Worm (Caenorhabditis elegans) whole organism, young adult: ENCODE data around the gene R04B5.7.

Source experiments
- B0035.1 ChIP-seq: sonication (generic microtip); optimal IDR thresholded peaks from 2 replicates; lab custom pipeline; 2016; ENCODE audit warnings: missing genetic modification characterization, mild to moderate bottlenecking, missing compliant biosample characterization, missing genotype, missing genetic modification reagents
- C06A6.2 ChIP-seq: fragments of 200-800 bp; sonication (Bioruptor generic); conservative IDR thresholded peaks from 2 replicates; pipeline ENCODE4 v1.3.6; 2022; ENCODE audit warnings: missing genetic modification characterization, missing compliant biosample characterization
- F37B4.10 ChIP-seq: fragments of 200-800 bp; sonication (Bioruptor generic); IDR thresholded peaks from 2 replicates; pipeline ENCODE4 v1.3.6; 2022; ENCODE audit warnings: missing genetic modification characterization, missing compliant biosample characterization
- F49E8.2 ChIP-seq: sonication (generic microtip); optimal IDR thresholded peaks from 3 replicates; lab custom pipeline; 2017; ENCODE audit warnings: missing genetic modification characterization, mild to moderate bottlenecking, missing compliant biosample characterization, antibody characterized with exemption, moderate library complexity; ENCODE audit not compliant: insufficient read depth
- F52B5.7 ChIP-seq: sonication (generic microtip); optimal IDR thresholded peaks from 2 replicates; lab custom pipeline; 2016; ENCODE audit warnings: mild to moderate bottlenecking, missing genetic modification characterization, missing compliant biosample characterization
- K11D2.4 ChIP-seq: fragments of 200-800 bp; sonication (Bioruptor generic); IDR thresholded peaks from 2 replicates; pipeline ENCODE4 v1.3.6; 2022; ENCODE audit warnings: missing genetic modification reagents, missing genetic modification characterization, missing compliant biosample characterization
- T26A5.8 ChIP-seq: sonication (generic microtip); optimal IDR thresholded peaks from 2 replicates; lab custom pipeline; 2016; ENCODE audit warnings: missing genetic modification characterization, missing compliant biosample characterization
- Y53F4B.3 ChIP-seq: fragments of 200-800 bp; sonication (Bioruptor generic); IDR thresholded peaks from 2 replicates; pipeline ENCODE4 v1.3.6; 2022; ENCODE audit warnings: missing genetic modification reagents, missing genetic modification characterization, missing compliant biosample characterization
- Y53G8AR.9 ChIP-seq: fragments of 200-800 bp; sonication (Bioruptor generic); conservative IDR thresholded peaks from 2 replicates; pipeline ENCODE4 v1.3.6; 2022; ENCODE audit warnings: missing genetic modification reagents, missing genetic modification characterization, missing compliant biosample characterization
- ZK185.1 ChIP-seq: sonication (generic microtip); optimal IDR thresholded peaks from 2 replicates; lab custom pipeline; 2016; ENCODE audit warnings: mild to moderate bottlenecking, missing genetic modification characterization, missing compliant biosample characterization; ENCODE audit not compliant: poor library complexity, severe bottlenecking
- ama-1 ChIP-seq, 3 experiments: fragments of 150-350 bp in 1 of 3; sonication (generic microtip) in 2 of 3; optimal IDR thresholded peaks; 2 replicates each; lab custom pipeline; 2014 to 2018; ENCODE audit warnings: missing biosample characterization in 2 of 3, missing genetic modification characterization in 2 of 3, missing genetic modification reagents in 2 of 3
- aptf-3 ChIP-seq: fragments of 200-800 bp; sonication (Bioruptor generic); IDR thresholded peaks from 2 replicates; pipeline ENCODE4 v1.3.6; 2022; ENCODE audit warnings: missing genetic modification characterization, missing compliant biosample characterization
- athp-1 ChIP-seq: sonication (generic microtip); optimal IDR thresholded peaks from 2 replicates; lab custom pipeline; 2017; ENCODE audit warnings: mild to moderate bottlenecking, missing genetic modification characterization, missing compliant biosample characterization
- attf-3 ChIP-seq: fragments of 200-800 bp; sonication (Bioruptor generic); conservative IDR thresholded peaks from 2 replicates; pipeline ENCODE4 v1.3.6; 2022; ENCODE audit warnings: missing genetic modification reagents, missing genetic modification characterization, missing compliant biosample characterization
- attf-6 ChIP-seq: fragments of 200-800 bp; sonication (Bioruptor generic); IDR thresholded peaks from 2 replicates; pipeline ENCODE4 v1.3.6; 2022; ENCODE audit warnings: missing genetic modification reagents, missing genetic modification characterization, missing compliant biosample characterization
- cebp-1 ChIP-seq, 2 experiments: fragments of 200-800 bp in 1 of 2; sonication (Bioruptor generic) in 1 of 2; sonication (generic microtip) in 1 of 2; IDR thresholded peaks in 1 of 2; optimal IDR thresholded peaks in 1 of 2; 2 replicates each; pipeline versions ENCODE4 v1.3.6 to Lab custom; 2017 to 2022; ENCODE audit warnings: missing compliant biosample characterization in 2 of 2, missing genetic modification characterization in 2 of 2, mild to moderate bottlenecking in 1 of 2, missing genetic modification reagents in 1 of 2, moderate library complexity in 1 of 2
- ceh-100 ChIP-seq: fragments of 200-800 bp; sonication (Bioruptor generic); IDR thresholded peaks from 2 replicates; pipeline ENCODE4 v1.3.6; 2022; ENCODE audit warnings: missing genetic modification reagents, missing genetic modification characterization, missing compliant biosample characterization
- ceh-40 ChIP-seq: fragments of 200-800 bp; sonication (Bioruptor generic); IDR thresholded peaks from 2 replicates; pipeline ENCODE4 v1.3.6; 2022; ENCODE audit warnings: missing genetic modification characterization, missing compliant biosample characterization
- ceh-58 ChIP-seq: fragments of 200-800 bp; sonication (Bioruptor generic); IDR thresholded peaks from 2 replicates; pipeline ENCODE4 v1.3.6; 2022; ENCODE audit warnings: missing genetic modification characterization, missing compliant biosample characterization
- ceh-91 ChIP-seq: fragments of 200-800 bp; sonication (Bioruptor generic); IDR thresholded peaks from 2 replicates; pipeline ENCODE4 v1.3.6; 2022; ENCODE audit warnings: missing genetic modification reagents, missing genetic modification characterization, missing compliant biosample characterization
- dpl-1 ChIP-seq: fragments of 150-350 bp; optimal IDR thresholded peaks from 2 replicates; lab custom pipeline; 2014; ENCODE audit warnings: missing biosample characterization, missing genetic modification reagents, missing genetic modification characterization
- egl-18 ChIP-seq: fragments of 200-800 bp; sonication (Bioruptor generic); IDR thresholded peaks from 2 replicates; pipeline ENCODE4 v1.3.6; 2022; ENCODE audit warnings: missing genetic modification reagents, missing genetic modification characterization, missing compliant biosample characterization
- ekl-4 ChIP-seq: fragments of 200-800 bp; sonication (Bioruptor generic); IDR thresholded peaks from 2 replicates; pipeline ENCODE4 v1.3.6; 2022; ENCODE audit warnings: missing genetic modification reagents, missing genetic modification characterization, missing compliant biosample characterization
- ets-4 ChIP-seq: fragments of 200-800 bp; sonication (Bioruptor generic); optimal IDR thresholded peaks from 2 replicates; lab custom pipeline; 2018; ENCODE audit warnings: mild to moderate bottlenecking, missing genetic modification characterization, missing compliant biosample characterization
- hlh-12 ChIP-seq: sonication (generic microtip); optimal IDR thresholded peaks from 2 replicates; lab custom pipeline; 2016; ENCODE audit warnings: missing genetic modification characterization, missing compliant biosample characterization
- hlh-26 ChIP-seq: fragments of 200-800 bp; sonication (Bioruptor generic); conservative IDR thresholded peaks from 2 replicates; pipeline ENCODE4 v1.3.6; 2022; ENCODE audit warnings: missing genetic modification reagents, missing genetic modification characterization, missing compliant biosample characterization
- hmg-1.2 ChIP-seq: fragments of 200-800 bp; sonication (Bioruptor generic); IDR thresholded peaks from 2 replicates; pipeline ENCODE4 v1.3.6; 2022; ENCODE audit warnings: missing genetic modification reagents, missing genetic modification characterization, missing compliant biosample characterization
- hrde-1 ChIP-seq: sonication (generic microtip); optimal IDR thresholded peaks from 2 replicates; lab custom pipeline; 2016; ENCODE audit warnings: missing genetic modification characterization, mild to moderate bottlenecking, missing compliant biosample characterization, moderate library complexity, missing genotype, missing genetic modification reagents, borderline replicate concordance
- let-607 ChIP-seq, 2 experiments: fragments of 200-800 bp in 1 of 2; sonication (Bioruptor generic) in 1 of 2; sonication (generic microtip) in 1 of 2; optimal IDR thresholded peaks; 2 replicates each; lab custom pipeline; 2016 to 2018; ENCODE audit warnings: mild to moderate bottlenecking in 2 of 2, missing compliant biosample characterization in 2 of 2, missing genetic modification characterization in 2 of 2, moderate library complexity in 2 of 2, missing genotype in 1 of 2
- lin-26 ChIP-seq: fragments of 200-800 bp; sonication (Bioruptor generic); IDR thresholded peaks from 2 replicates; pipeline ENCODE4 v1.3.6; 2022; ENCODE audit warnings: missing genetic modification reagents, missing genetic modification characterization, missing compliant biosample characterization
- lin-40 ChIP-seq: sonication (generic microtip); optimal IDR thresholded peaks from 2 replicates; lab custom pipeline; 2016; ENCODE audit warnings: missing genetic modification characterization, mild to moderate bottlenecking, missing compliant biosample characterization, missing genotype, missing genetic modification reagents
- lir-1 ChIP-seq: fragments of 200-800 bp; sonication (Bioruptor generic); conservative IDR thresholded peaks from 2 replicates; pipeline ENCODE4 v1.3.6; 2022; ENCODE audit warnings: missing genetic modification reagents, missing genetic modification characterization, missing compliant biosample characterization
- madf-3 ChIP-seq: fragments of 200-800 bp; sonication (Bioruptor generic); IDR thresholded peaks from 2 replicates; pipeline ENCODE4 v1.3.6; 2022; ENCODE audit warnings: missing genetic modification reagents, missing genetic modification characterization, missing compliant biosample characterization
- madf-6 ChIP-seq: fragments of 200-800 bp; sonication (Bioruptor generic); IDR thresholded peaks from 2 replicates; pipeline ENCODE4 v1.3.6; 2022; ENCODE audit warnings: missing genetic modification reagents, missing genetic modification characterization, missing compliant biosample characterization
- mel-28 ChIP-seq: sonication (generic microtip); optimal IDR thresholded peaks from 2 replicates; lab custom pipeline; 2016; ENCODE audit warnings: borderline replicate concordance, mild to moderate bottlenecking, missing genetic modification characterization, missing compliant biosample characterization
- nfya-1 ChIP-seq: sonication (generic microtip); optimal IDR thresholded peaks from 2 replicates; lab custom pipeline; 2017; ENCODE audit warnings: antibody characterized with exemption, missing compliant biosample characterization, missing genetic modification characterization, borderline replicate concordance; ENCODE audit not compliant: insufficient read depth
- nfyb-1 ChIP-seq: fragments of 200-800 bp; sonication (Bioruptor generic); IDR thresholded peaks from 2 replicates; pipeline ENCODE4 v1.3.6; 2022; ENCODE audit warnings: missing genetic modification reagents, missing genetic modification characterization, missing compliant biosample characterization
- nhr-27 ChIP-seq: fragments of 200-800 bp; sonication (Bioruptor generic); optimal IDR thresholded peaks from 2 replicates; lab custom pipeline; 2018; ENCODE audit warnings: mild to moderate bottlenecking, missing genetic modification characterization, moderate library complexity, missing compliant biosample characterization
- snpc-1.1 ChIP-seq: sonication (generic microtip); optimal IDR thresholded peaks from 2 replicates; lab custom pipeline; 2017; ENCODE audit warnings: missing genetic modification characterization, mild to moderate bottlenecking, missing compliant biosample characterization, antibody characterized with exemption, moderate library complexity, missing genotype, missing genetic modification reagents; ENCODE audit not compliant: insufficient read depth
- somi-1 ChIP-seq: fragments of 200-800 bp; sonication (Bioruptor generic); optimal IDR thresholded peaks from 2 replicates; lab custom pipeline; 2018; ENCODE audit warnings: mild to moderate bottlenecking, missing genetic modification characterization, missing compliant biosample characterization
- sptf-2 ChIP-seq: fragments of 200-800 bp; sonication (Bioruptor generic); optimal IDR thresholded peaks from 2 replicates; lab custom pipeline; 2018; ENCODE audit warnings: mild to moderate bottlenecking, missing genetic modification characterization, missing compliant biosample characterization
- tlf-1 ChIP-seq: fragments of 200-800 bp; sonication (Bioruptor generic); optimal IDR thresholded peaks from 2 replicates; lab custom pipeline; 2018; ENCODE audit warnings: mild to moderate bottlenecking, missing genetic modification characterization, missing compliant biosample characterization
- xnd-1 ChIP-seq: sonication (generic microtip); optimal IDR thresholded peaks from 2 replicates; lab custom pipeline; 2016; ENCODE audit warnings: missing genotype, missing genetic modification reagents, missing genetic modification characterization, missing compliant biosample characterization
- zfh-2 ChIP-seq: fragments of 200-800 bp; sonication (Bioruptor generic); conservative IDR thresholded peaks from 2 replicates; pipeline ENCODE4 v1.3.6; 2022; ENCODE audit warnings: missing genetic modification reagents, missing genetic modification characterization, missing compliant biosample characterization
- ztf-18 ChIP-seq: sonication (generic microtip); optimal IDR thresholded peaks from 2 replicates; lab custom pipeline; 2016; ENCODE audit warnings: missing genotype, mild to moderate bottlenecking, missing genetic modification characterization, missing compliant biosample characterization
- ztf-26 ChIP-seq: sonication (generic microtip); optimal IDR thresholded peaks from 2 replicates; lab custom pipeline; 2017; ENCODE audit warnings: missing genetic modification characterization, missing compliant biosample characterization
- ztf-28 ChIP-seq: fragments of 200-800 bp; sonication (Bioruptor generic); IDR thresholded peaks from 2 replicates; pipeline ENCODE4 v1.3.6; 2022; ENCODE audit warnings: missing genetic modification reagents, missing genetic modification characterization, missing compliant biosample characterization

Gene R04B5.7

DNA sequence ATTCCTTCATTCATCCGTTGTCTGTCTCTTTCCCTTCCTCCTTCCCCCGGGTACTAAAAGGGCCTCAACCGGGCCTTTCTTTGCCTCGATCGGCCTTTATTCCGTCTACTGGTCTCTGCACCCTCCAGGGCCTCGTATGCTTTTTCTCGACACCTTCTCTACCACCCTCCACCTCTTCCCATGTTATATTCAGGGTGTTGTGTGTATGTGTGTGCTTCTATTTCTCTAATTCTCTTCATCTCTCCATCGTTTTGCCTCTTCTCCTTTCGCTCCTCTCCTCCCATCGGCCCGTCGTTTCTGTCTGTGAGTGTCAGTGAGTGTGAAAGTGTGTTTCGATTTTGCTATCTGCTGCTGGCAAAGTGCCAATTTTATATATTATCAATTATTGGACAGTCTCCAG, 50.5 kb downstream of the R04B5.7 start (continued):
- TF ChIP-seq F52B5.7 (tag; lab: Kevin White, UChicago) (no peak), nfyb-1 (GFP tag; lab: Robert Waterston, UW) (0 out of 2 replicates have a peak, but pooled peaks have one; percentile 55), T26A5.8 (tag; lab: Kevin White, UChicago) (no peak), ama-1 (optimal IDR thresholded peaks at IDR 0.05; lab: Kevin White, UChicago) (no peak), ama-1 (GFP tag; optimal IDR thresholded peaks at IDR 0.05; lab: Kevin White, UChicago) (no peak), lin-40 (tag; lab: Kevin White, UChicago) (peak; percentile 55), cebp-1 (GFP tag; IDR thresholded peaks at IDR 0.05; lab: Robert Waterston, UW) (peak; percentile 36; the same call in 1 of the 2 replicates), cebp-1 (tag; optimal IDR thresholded peaks at IDR 0.05; lab: Kevin White, UChicago) (peak; percentile 71), ceh-40 (GFP tag; lab: Robert Waterston, UW) (no peak), Y53G8AR.9 (GFP tag; lab: Robert Waterston, UW) (no peak), nhr-27 (tag; lab: Kevin White, UChicago) (no peak), C06A6.2 (GFP tag; lab: Robert Waterston, UW) (0 out of 2 replicates have a peak, but pooled peaks have one; percentile 15), ceh-58 (GFP tag; lab: Robert Waterston, UW) (no peak), lin-26 (GFP tag; lab: Robert Waterston, UW) (no peak), lir-1 (GFP tag; lab: Robert Waterston, UW) (peak; percentile 68), ceh-100 (GFP tag; lab: Robert Waterston, UW) (no peak), ets-4 (GFP tag; lab: Kevin White, UChicago) (no peak), tlf-1 (GFP tag; lab: Kevin White, UChicago) (no peak), hlh-26 (GFP tag; lab: Robert Waterston, UW) (no peak), hmg-1.2 (GFP tag; lab: Robert Waterston, UW) (peak; percentile 83), somi-1 (GFP tag; lab: Kevin White, UChicago) (no peak), attf-6 (GFP tag; lab: Robert Waterston, UW) (no peak), let-607 (tag; optimal IDR thresholded peaks at IDR 0.05; lab: Kevin White, UChicago) (peak in 1 of 2 experiments; percentile 27), madf-6 (GFP tag; lab: Robert Waterston, UW) (no peak), B0035.1 (tag; lab: Kevin White, UChicago) (no peak), attf-3 (GFP tag; lab: Robert Waterston, UW) (0 out of 2 replicates have a peak, but pooled peaks have one; percentile 22), ztf-28 (GFP tag; lab: Robert Waterston, UW) (no peak), hlh-12 (tag; lab: Kevin White, UChicago) (no peak), F37B4.10 (GFP tag; lab: Robert Waterston, UW) (no peak), dpl-1 (GFP tag; lab: Kevin White, UChicago) (no peak), madf-3 (no peak), egl-18 (no peak), ztf-26 (tag; lab: Kevin White, UChicago) (peak; percentile 54), Y53F4B.3 (GFP tag; lab: Robert Waterston, UW) (no peak), aptf-3 (GFP tag; lab: Robert Waterston, UW) (no peak), athp-1 (tag; lab: Kevin White, UChicago) (no peak), ceh-91 (GFP tag; lab: Robert Waterston, UW) (no peak), ekl-4 (no peak), xnd-1 (tag; lab: Kevin White, UChicago) (no peak), nfya-1 (tag; lab: Kevin White, UChicago) (no peak), mel-28 (tag; lab: Kevin White, UChicago) (no peak), K11D2.4 (GFP tag; lab: Robert Waterston, UW) (0 out of 2 replicates have a peak, but pooled peaks have one; percentile 33), ztf-18 (peak; percentile 19), ZK185.1 (tag; lab: Kevin White, UChicago) (no peak), snpc-1.1 (tag; lab: Kevin White, UChicago) (no peak), zfh-2 (GFP tag; lab: Robert Waterston, UW) (peak; percentile 79), F49E8.2 (tag; lab: Kevin White, UChicago) (no peak), hrde-1 (tag; lab: Kevin White, UChicago) (no peak), sptf-2 (GFP tag; lab: Kevin White, UChicago) (peak; percentile 13)
